Worm (Caenorhabditis elegans): Measurements from ENCODE around the gene mig-6.

ce11 chrV:7804801-7805163 lies 22.2 kb upstream of the mig-6 start, which contains the start of gene xpo-1:
- no peak for TF ChIP-seq nhr-28 (tag; optimal IDR thresholded peaks at IDR 0.05)
- no peak for TF ChIP-seq ceh-82 (tag; optimal IDR thresholded peaks at IDR 0.05)
- no peak for TF ChIP-seq nhr-12 (tag; optimal IDR thresholded peaks at IDR 0.05)
